Fruit fly (Drosophila melanogaster): ENCODE results near the gene CG31301.

DNA sequence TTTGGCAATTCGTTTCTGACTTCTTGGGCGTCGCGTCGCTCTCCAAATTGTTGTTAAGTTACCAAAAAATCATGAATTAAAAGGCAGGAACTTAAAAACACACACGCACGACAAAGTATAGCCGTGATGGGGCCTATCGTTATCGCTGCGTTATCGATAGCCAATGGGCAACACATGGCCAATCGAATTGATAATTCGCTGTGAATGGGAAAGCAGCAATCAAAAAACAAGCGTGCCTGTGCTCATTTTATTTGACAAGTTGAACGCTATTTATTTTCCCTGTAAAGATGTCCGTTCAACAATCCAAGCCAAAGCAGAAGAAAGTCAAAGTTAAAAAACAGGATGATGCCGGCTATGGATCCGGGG is at the start of gene CG31301, which contains the start of gene Surf4:
- TF ChIP-seq CG8478 (optimal IDR thresholded peaks at IDR 0.05) = no peak
- no peak for TF ChIP-seq usp (GFP tag; optimal IDR thresholded peaks at IDR 0.05)
